Worm (Caenorhabditis elegans): ENCODE data around the gene F54D5.4.

F54D5.4 gene

DNA sequence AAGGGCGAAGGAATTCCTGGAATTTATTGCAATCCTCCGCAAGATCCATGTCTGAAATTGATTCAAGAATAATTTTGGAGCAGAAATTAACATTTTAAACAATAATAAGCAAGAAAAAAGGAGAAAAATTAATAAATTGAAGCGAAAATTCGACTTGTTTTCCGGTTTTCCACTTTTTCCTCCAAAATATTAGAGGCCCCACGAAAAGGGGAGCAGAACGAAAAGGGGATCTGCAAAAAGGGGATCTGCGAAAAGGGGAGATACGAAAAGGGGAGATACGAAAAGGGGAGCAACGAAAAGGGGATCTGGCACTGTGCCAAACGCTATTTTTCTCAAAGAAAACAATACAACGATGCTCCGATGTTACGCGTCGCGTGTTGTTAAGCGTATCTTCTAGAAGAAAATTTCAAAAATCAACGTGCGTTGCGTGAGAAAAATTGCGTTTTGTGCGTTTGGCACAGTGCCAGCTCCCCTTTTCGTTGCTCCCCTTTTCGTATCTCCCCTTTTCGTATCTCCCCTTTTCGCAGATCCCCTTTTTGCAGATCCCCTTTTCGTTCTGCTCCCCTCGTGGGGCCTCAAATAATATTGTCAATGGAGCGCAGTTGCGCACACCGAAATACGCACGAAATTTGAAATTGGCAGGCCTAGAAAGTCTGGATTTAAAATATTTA is 35.1 kb upstream of the F54D5.4 start, which contains the start of gene Y62F5A.12 (continued):
- TF ChIP-seq pha-2 (tag; optimal IDR thresholded peaks at IDR 0.05) (peak; percentile 49), sox-2 (GFP tag; IDR thresholded peaks at IDR 0.05) (peak; percentile 35; the same call in 1 of the 2 replicates), elt-4 (tag; optimal IDR thresholded peaks at IDR 0.05) (peak; percentile 79), hlh-13 (GFP tag; optimal IDR thresholded peaks at IDR 0.05) (peak; percentile 72), ceh-18 (tag; optimal IDR thresholded peaks at IDR 0.05) (peak; percentile 89), unc-3 (GFP tag; conservative IDR thresholded peaks at IDR 0.05) (peak; percentile 83), unc-3 (tag; optimal IDR thresholded peaks at IDR 0.05) (peak; percentile 66), ceh-14 (tag; optimal IDR thresholded peaks at IDR 0.05) (peak; percentile 98), Y22D7AL.16 (tag; optimal IDR thresholded peaks at IDR 0.05) (peak; percentile 5), ets-4 (tag; optimal IDR thresholded peaks at IDR 0.05) (peak; percentile 97), che-1 (tag; optimal IDR thresholded peaks at IDR 0.05) (peak; percentile 21), hlh-15 (tag; optimal IDR thresholded peaks at IDR 0.05) (peak; percentile 64), ceh-34 (tag; optimal IDR thresholded peaks at IDR 0.05) (peak; percentile 95), tbx-7 (tag; optimal IDR thresholded peaks at IDR 0.05) (peak; percentile 92), rnt-1 (tag; optimal IDR thresholded peaks at IDR 0.05) (peak; percentile 98), pqm-1 (tag; optimal IDR thresholded peaks at IDR 0.05) (peak; percentile 89), fax-1 (tag; optimal IDR thresholded peaks at IDR 0.05) (peak; percentile 94), ceh-6 (GFP tag; optimal IDR thresholded peaks at IDR 0.05) (peak; percentile 45), ceh-19 (GFP tag; optimal IDR thresholded peaks at IDR 0.05) (peak; percentile 81), unc-86 (tag; optimal IDR thresholded peaks at IDR 0.05) (peak; percentile 79), ceh-2 (tag; optimal IDR thresholded peaks at IDR 0.05) (peak; percentile 95), gmeb-2 (tag; optimal IDR thresholded peaks at IDR 0.05) (peak; percentile 65), K02D7.2 (tag; optimal IDR thresholded peaks at IDR 0.05) (peak; percentile 18), F13H6.1 (tag; optimal IDR thresholded peaks at IDR 0.05) (peak; percentile 96), pag-3 (tag; optimal IDR thresholded peaks at IDR 0.05; ENCODE audit: borderline replicate concordance) (peak; percentile 96), ref-2 (tag; optimal IDR thresholded peaks at IDR 0.05) (peak; percentile 98), ahr-1 (tag; optimal IDR thresholded peaks at IDR 0.05) (peak; percentile 78), unc-42 (tag; optimal IDR thresholded peaks at IDR 0.05) (peak; percentile 88), sdc-2 (tag; optimal IDR thresholded peaks at IDR 0.05) (peak; percentile 9), ztf-16 (tag; optimal IDR thresholded peaks at IDR 0.05) (peak; percentile 78), C38D4.7 (GFP tag; optimal IDR thresholded peaks at IDR 0.05) (peak; percentile 41), tbx-2 (tag; optimal IDR thresholded peaks at IDR 0.05) (peak; percentile 99), lim-6 (tag; optimal IDR thresholded peaks at IDR 0.05) (peak; percentile 98), madf-2 (tag; optimal IDR thresholded peaks at IDR 0.05) (peak; percentile 52), C08G9.2 (tag; optimal IDR thresholded peaks at IDR 0.05) (peak; percentile 97)

DNA sequence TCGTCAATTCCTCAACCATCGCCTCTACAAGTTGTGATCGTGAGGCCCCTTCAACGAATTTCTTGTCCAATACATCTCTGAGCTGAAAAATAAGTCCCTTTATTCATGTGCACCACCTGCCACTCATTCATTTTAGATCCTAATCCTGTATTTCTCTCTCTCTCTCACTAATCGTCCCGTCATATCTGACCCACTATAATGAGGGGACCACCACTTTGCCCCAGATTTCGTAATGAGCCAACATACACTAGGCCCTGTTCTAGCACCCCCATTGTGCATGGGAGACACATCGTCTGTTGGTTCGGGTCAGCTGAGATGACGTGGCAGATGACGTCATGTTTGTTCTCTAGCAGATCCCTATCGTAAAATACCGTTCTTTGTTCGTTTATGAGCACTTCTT is 34.2 kb upstream of the F54D5.4 start:
- TF ChIP-seq sdc-2 (tag; optimal IDR thresholded peaks at IDR 0.05) (peak; percentile 36), ceh-18 (tag; optimal IDR thresholded peaks at IDR 0.05) (no peak), syd-9 (tag; optimal IDR thresholded peaks at IDR 0.05) (no peak), unc-3 (GFP tag; conservative IDR thresholded peaks at IDR 0.05) (no peak), unc-3 (tag; optimal IDR thresholded peaks at IDR 0.05) (no peak), tbx-2 (tag; optimal IDR thresholded peaks at IDR 0.05) (peak; percentile 48), ceh-31 (tag; optimal IDR thresholded peaks at IDR 0.05) (peak; percentile 42), ceh-9 (tag; optimal IDR thresholded peaks at IDR 0.05) (no peak), gmeb-2 (tag; optimal IDR thresholded peaks at IDR 0.05) (peak; percentile 4), unc-86 (tag; optimal IDR thresholded peaks at IDR 0.05) (no peak), hlh-13 (GFP tag; optimal IDR thresholded peaks at IDR 0.05) (no peak), ceh-19 (GFP tag; optimal IDR thresholded peaks at IDR 0.05) (no peak), Y22D7AL.16 (tag; optimal IDR thresholded peaks at IDR 0.05) (no peak), ref-2 (tag; optimal IDR thresholded peaks at IDR 0.05) (peak; percentile 68), mec-3 (tag; optimal IDR thresholded peaks at IDR 0.05; ENCODE audit: borderline replicate concordance) (no peak), ahr-1 (tag; optimal IDR thresholded peaks at IDR 0.05) (no peak), ceh-30 (tag; optimal IDR thresholded peaks at IDR 0.05) (no peak)

All from whole organism, late embryonic.